Worm (Caenorhabditis elegans) whole organism, L3 larva: ENCODE results near the gene F56C3.9.

Experiments used
- aly-2 ChIP-seq: fragments of 150-350 bp; optimal IDR thresholded peaks from 2 replicates; lab custom pipeline; 2014; ENCODE audit warnings: missing biosample characterization, missing genetic modification characterization
- ama-1 ChIP-seq: fragments of 150-350 bp; optimal IDR thresholded peaks from 2 replicates; lab custom pipeline; 2018
- egl-5 ChIP-seq: fragments of 150-350 bp; optimal IDR thresholded peaks from 2 replicates; lab custom pipeline; 2017; ENCODE audit warnings: missing biosample characterization, missing genetic modification reagents, missing genetic modification characterization, inconsistent platforms
- elt-3 ChIP-seq, 3 experiments: fragments of 150-350 bp in 1 of 3; sonication (generic microtip) in 2 of 3; optimal IDR thresholded peaks; 2 replicates in 2 of 3; 4 replicates in 1 of 3; lab custom pipeline; 2014 to 2017; ENCODE audit warnings: missing biosample characterization in 3 of 3, missing genetic modification characterization in 3 of 3
- lin-15B ChIP-seq: fragments of 150-350 bp; optimal IDR thresholded peaks from 2 replicates; lab custom pipeline; 2014; ENCODE audit warnings: missing biosample characterization, missing genetic modification characterization
- nhr-12 ChIP-seq: fragments of 150-350 bp; optimal IDR thresholded peaks from 2 replicates; lab custom pipeline; 2014; ENCODE audit warnings: missing biosample characterization, missing genetic modification characterization
- nhr-237 ChIP-seq: fragments of 150-350 bp; optimal IDR thresholded peaks from 2 replicates; lab custom pipeline; 2014; ENCODE audit warnings: missing biosample characterization, missing genetic modification characterization
- nhr-28 ChIP-seq: fragments of 150-350 bp; optimal IDR thresholded peaks from 2 replicates; lab custom pipeline; 2014; ENCODE audit warnings: missing biosample characterization, missing genetic modification characterization
- nhr-77 ChIP-seq: fragments of 150-350 bp; optimal IDR thresholded peaks from 2 replicates; lab custom pipeline; 2014; ENCODE audit warnings: missing biosample characterization, missing genetic modification characterization
- snpc-4 ChIP-seq: fragments of 150-350 bp; optimal IDR thresholded peaks from 2 replicates; lab custom pipeline; 2014; ENCODE audit warnings: missing biosample characterization, missing genetic modification characterization
- unc-39 ChIP-seq: sonication (generic microtip); optimal IDR thresholded peaks from 4 replicates; lab custom pipeline; 2017; ENCODE audit warnings: missing biosample characterization, missing genetic modification characterization
- unc-62 ChIP-seq: fragments of 150-350 bp; sonication (generic microtip); optimal IDR thresholded peaks from 4 replicates; lab custom pipeline; 2014; ENCODE audit warnings: missing biosample characterization, missing genetic modification reagents, missing genetic modification characterization

DNA sequence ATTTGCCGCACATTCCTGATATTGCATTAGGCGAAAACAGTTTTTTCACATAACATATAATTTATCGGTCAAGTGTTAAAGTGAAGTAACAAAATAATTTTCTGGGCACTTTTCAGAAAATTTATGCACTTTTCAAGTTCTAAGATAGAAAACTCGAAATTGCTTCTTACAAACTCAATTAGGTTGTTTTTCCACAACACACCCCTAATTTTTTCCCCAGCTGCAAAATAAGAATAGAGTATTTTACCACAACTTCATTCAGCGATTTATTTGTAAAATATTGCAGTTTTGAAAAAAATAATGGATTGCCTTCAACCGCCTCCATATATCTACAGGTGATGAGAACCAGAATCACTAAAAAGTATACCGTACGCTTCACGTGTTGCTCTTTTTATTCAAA is 19.1 kb upstream of the F56C3.9 start, which contains the start of gene srh-19:
- TF ChIP-seq nhr-77 (tag; lab: Kevin White, UChicago): no peak
- no peak for TF ChIP-seq egl-5 (tag; lab: Kevin White, UChicago)
- TF ChIP-seq ama-1: no peak
- no peak for TF ChIP-seq snpc-4 (tag; lab: Kevin White, UChicago)
- TF ChIP-seq unc-39 (tag; lab: Kevin White, UChicago): no peak
- no peak for TF ChIP-seq nhr-28 (tag; lab: Kevin White, UChicago)
- TF ChIP-seq unc-62: no peak
- TF ChIP-seq elt-3 (tag; optimal IDR thresholded peaks at IDR 0.05; lab: Kevin White, UChicago): no peak
- TF ChIP-seq nhr-12: no peak
- TF ChIP-seq nhr-237 (tag; lab: Kevin White, UChicago): no peak
- no peak for TF ChIP-seq aly-2
- no peak for TF ChIP-seq lin-15B (tag; lab: Kevin White, UChicago)
